Worm (Caenorhabditis elegans): Measurements from ENCODE around the gene Y60C6A.3.

Gene Y60C6A.3

ce11 chrV:4801943-4802342 lies 16.3 kb downstream of the Y60C6A.3 start:
- TF ChIP-seq unc-55 (GFP tag; optimal IDR thresholded peaks at IDR 0.05) (no peak), T23F11.4 (GFP tag; optimal IDR thresholded peaks at IDR 0.05) (no peak), pros-1 (tag; optimal IDR thresholded peaks at IDR 0.05) (no peak), C38D4.7 (GFP tag; optimal IDR thresholded peaks at IDR 0.05) (no peak), mec-3 (tag; optimal IDR thresholded peaks at IDR 0.05; ENCODE audit: borderline replicate concordance) (no peak), ceh-22 (tag; optimal IDR thresholded peaks at IDR 0.05) (no peak), F13H6.1 (tag; optimal IDR thresholded peaks at IDR 0.05) (no peak), lin-11 (tag; optimal IDR thresholded peaks at IDR 0.05) (no peak), nhr-11 (tag; optimal IDR thresholded peaks at IDR 0.05) (no peak), C08G9.2 (tag; optimal IDR thresholded peaks at IDR 0.05) (no peak), ets-4 (tag; optimal IDR thresholded peaks at IDR 0.05) (no peak)

ce11 chrV:4805847-4806246 lies 20.2 kb downstream of the Y60C6A.3 start, which contains the start of gene R02F11.3:
R02F11.3 (minus strand) TSS chrV:4805947.
- TF ChIP-seq F13H6.1 (tag; optimal IDR thresholded peaks at IDR 0.05) (no peak), hlh-6 (tag; optimal IDR thresholded peaks at IDR 0.05) (no peak), eyg-1 (tag; optimal IDR thresholded peaks at IDR 0.05) (no peak), dve-1 (tag; optimal IDR thresholded peaks at IDR 0.05) (no peak), elt-4 (tag; optimal IDR thresholded peaks at IDR 0.05) (no peak), unc-3 (GFP tag; conservative IDR thresholded peaks at IDR 0.05) (no peak), unc-3 (tag; optimal IDR thresholded peaks at IDR 0.05) (no peak), fax-1 (tag; optimal IDR thresholded peaks at IDR 0.05) (no peak), ztf-16 (tag; optimal IDR thresholded peaks at IDR 0.05) (no peak), ceh-22 (tag; optimal IDR thresholded peaks at IDR 0.05) (no peak), sox-4 (tag; optimal IDR thresholded peaks at IDR 0.05) (no peak), ceh-45 (GFP tag; IDR thresholded peaks at IDR 0.05) (no peak), nhr-232 (tag; optimal IDR thresholded peaks at IDR 0.05) (no peak)

- TF ChIP-seq ahr-1 (tag; optimal IDR thresholded peaks at IDR 0.05) (no peak), C38D4.7 (GFP tag; optimal IDR thresholded peaks at IDR 0.05) (no peak), ztf-16 (tag; optimal IDR thresholded peaks at IDR 0.05) (no peak), nhr-232 (tag; optimal IDR thresholded peaks at IDR 0.05) (no peak), tbx-2 (tag; optimal IDR thresholded peaks at IDR 0.05) (peak; percentile 3)
Observed at ce11 chrV:4806859-4807258, 21.3 kb downstream of the Y60C6A.3 start.

- TF ChIP-seq sdc-2 (tag; optimal IDR thresholded peaks at IDR 0.05) (no peak), zip-5 (tag; optimal IDR thresholded peaks at IDR 0.05) (no peak), unc-55 (GFP tag; optimal IDR thresholded peaks at IDR 0.05) (peak; percentile 43), tbx-2 (tag; optimal IDR thresholded peaks at IDR 0.05) (peak; percentile 40), pax-1 (tag; optimal IDR thresholded peaks at IDR 0.05) (no peak), hlh-13 (GFP tag; optimal IDR thresholded peaks at IDR 0.05) (no peak), mec-3 (tag; optimal IDR thresholded peaks at IDR 0.05; ENCODE audit: borderline replicate concordance) (no peak), lim-6 (tag; optimal IDR thresholded peaks at IDR 0.05) (no peak), eyg-1 (tag; optimal IDR thresholded peaks at IDR 0.05) (no peak), lin-11 (tag; optimal IDR thresholded peaks at IDR 0.05) (no peak), npax-4 (tag; optimal IDR thresholded peaks at IDR 0.05) (no peak), pha-4 (tag; optimal IDR thresholded peaks at IDR 0.05) (no peak), pag-3 (tag; optimal IDR thresholded peaks at IDR 0.05; ENCODE audit: borderline replicate concordance) (no peak), odd-2 (tag; optimal IDR thresholded peaks at IDR 0.05) (no peak), ceh-19 (GFP tag; optimal IDR thresholded peaks at IDR 0.05) (peak; percentile 31), unc-42 (tag; optimal IDR thresholded peaks at IDR 0.05) (peak; percentile 24), ceh-30 (tag; optimal IDR thresholded peaks at IDR 0.05) (no peak), rnt-1 (tag; optimal IDR thresholded peaks at IDR 0.05) (no peak), ceh-2 (tag; optimal IDR thresholded peaks at IDR 0.05) (peak; percentile 26), ahr-1 (tag; optimal IDR thresholded peaks at IDR 0.05) (no peak), nhr-232 (tag; optimal IDR thresholded peaks at IDR 0.05) (no peak), madf-2 (tag; optimal IDR thresholded peaks at IDR 0.05) (no peak), C08G9.2 (tag; optimal IDR thresholded peaks at IDR 0.05) (no peak), ceh-24 (tag; optimal IDR thresholded peaks at IDR 0.05) (no peak), dmd-4 (tag; optimal IDR thresholded peaks at IDR 0.05; ENCODE audit: borderline replicate concordance) (no peak), ama-1 (optimal IDR thresholded peaks at IDR 0.05) (no peak), tbx-7 (tag; optimal IDR thresholded peaks at IDR 0.05) (no peak), ceh-9 (tag; optimal IDR thresholded peaks at IDR 0.05) (no peak), F13H6.1 (tag; optimal IDR thresholded peaks at IDR 0.05) (no peak), sox-4 (tag; optimal IDR thresholded peaks at IDR 0.05) (no peak), ceh-34 (tag; optimal IDR thresholded peaks at IDR 0.05) (peak; percentile 29), fkh-6 (tag; optimal IDR thresholded peaks at IDR 0.05) (no peak), K02D7.2 (tag; optimal IDR thresholded peaks at IDR 0.05) (no peak), ceh-48 (tag; optimal IDR thresholded peaks at IDR 0.05) (no peak)
Observed at ce11 chrV:4810653-4811052, 25.1 kb downstream of the Y60C6A.3 start.
